Fruit fly (Drosophila melanogaster) whole organism, embryonic: ENCODE measurements around the gene asf1.

ENCODE experiments used
- BtbVII ChIP-seq: fragments of 200-800 bp; sonication (Bioruptor generic); optimal IDR thresholded peaks from 3 replicates; lab custom pipeline; 2017; ENCODE audit warnings: missing biosample characterization, mild to moderate bottlenecking, missing genetic modification characterization
- CG11723 ChIP-seq: fragments of 200-800 bp; sonication (Bioruptor generic); optimal IDR thresholded peaks from 2 replicates; lab custom pipeline; 2017; ENCODE audit warnings: missing biosample characterization, mild to moderate bottlenecking, missing genetic modification characterization
- CG12104 ChIP-seq: fragments of 200-800 bp; sonication (Bioruptor generic); optimal IDR thresholded peaks from 3 replicates; lab custom pipeline; 2016; ENCODE audit warnings: missing biosample characterization, missing genetic modification characterization
- CG1233 ChIP-seq: fragments of 200-800 bp; sonication (Bioruptor generic); optimal IDR thresholded peaks from 4 replicates; lab custom pipeline; 2018; ENCODE audit warnings: missing biosample characterization, mild to moderate bottlenecking, missing genetic modification characterization
- CG13775 ChIP-seq: fragments of 200-800 bp; sonication (Bioruptor generic); optimal IDR thresholded peaks from 3 replicates; lab custom pipeline; 2017; ENCODE audit warnings: missing biosample characterization, mild to moderate bottlenecking, missing genetic modification characterization
- CG14441 ChIP-seq: fragments of 200-800 bp; sonication (Bioruptor generic); IDR thresholded peaks from 2 replicates; pipeline ENCODE4 v1.3.6; 2022; ENCODE audit warnings: missing biosample characterization, missing genetic modification characterization
- CG14667 ChIP-seq: fragments of 200-800 bp; sonication (Bioruptor generic); IDR thresholded peaks from 2 replicates; pipeline ENCODE4 v1.3.6; 2022; ENCODE audit warnings: missing biosample characterization, missing genetic modification characterization
- CG14860 ChIP-seq: fragments of 200-800 bp; sonication (Bioruptor generic); IDR thresholded peaks from 3 replicates; pipeline ENCODE4 v1.3.6; 2022; ENCODE audit warnings: missing biosample characterization, missing genetic modification characterization; ENCODE audit not compliant: partially characterized antibody
- CG15601 ChIP-seq: fragments of 200-800 bp; sonication (Bioruptor generic); optimal IDR thresholded peaks from 3 replicates; lab custom pipeline; 2019; ENCODE audit warnings: missing biosample characterization, mild to moderate bottlenecking, missing genetic modification characterization, moderate library complexity
- CG1602 ChIP-seq: fragments of 200-800 bp; sonication (Bioruptor generic); optimal IDR thresholded peaks from 3 replicates; lab custom pipeline; 2016; ENCODE audit warnings: missing biosample characterization, missing genetic modification characterization
- CG16815 ChIP-seq: fragments of 200-800 bp; sonication (Bioruptor generic); optimal IDR thresholded peaks from 3 replicates; lab custom pipeline; 2017; ENCODE audit warnings: missing biosample characterization, mild to moderate bottlenecking, missing genetic modification characterization
- CG17385 ChIP-seq: fragments of 200-800 bp; sonication (Bioruptor generic); optimal IDR thresholded peaks from 3 replicates; lab custom pipeline; 2018; ENCODE audit warnings: missing biosample characterization, mild to moderate bottlenecking, missing genetic modification characterization
- CG18764 ChIP-seq: fragments of 200-800 bp; sonication (Bioruptor generic); optimal IDR thresholded peaks from 3 replicates; lab custom pipeline; 2016; ENCODE audit warnings: missing biosample characterization, missing genetic modification characterization
- CG30403 ChIP-seq: fragments of 200-800 bp; sonication (Bioruptor generic); optimal IDR thresholded peaks from 3 replicates; lab custom pipeline; 2016; ENCODE audit warnings: missing biosample characterization, missing genetic modification characterization
- CG30431 ChIP-seq: fragments of 200-800 bp; sonication (Bioruptor generic); optimal IDR thresholded peaks from 2 replicates; lab custom pipeline; 2017; ENCODE audit warnings: missing biosample characterization, missing genetic modification characterization
- CG3407 ChIP-seq: fragments of 200-800 bp; sonication (Bioruptor generic); optimal IDR thresholded peaks from 2 replicates; lab custom pipeline; 2018; ENCODE audit warnings: missing biosample characterization, mild to moderate bottlenecking, missing genetic modification characterization
- CG3838 ChIP-seq: fragments of 200-800 bp; sonication (Bioruptor generic); optimal IDR thresholded peaks from 3 replicates; lab custom pipeline; 2016; ENCODE audit warnings: missing biosample characterization, missing genetic modification characterization
- CG4404 ChIP-seq: fragments of 200-800 bp; sonication (Bioruptor generic); IDR thresholded peaks from 2 replicates; pipeline ENCODE4 v1.3.6; 2022; ENCODE audit warnings: missing biosample characterization, missing genetic modification characterization
- CG6689 ChIP-seq: fragments of 200-800 bp; sonication (Bioruptor generic); IDR thresholded peaks from 2 replicates; pipeline ENCODE4 v1.3.6; 2022; ENCODE audit warnings: missing biosample characterization, missing genetic modification characterization
- CG7372 ChIP-seq: fragments of 200-800 bp; sonication (Bioruptor generic); IDR thresholded peaks from 2 replicates; pipeline ENCODE4 v1.3.6; 2022; ENCODE audit warnings: missing biosample characterization, missing genetic modification characterization
- CG7839 ChIP-seq: fragments of 200-800 bp; sonication (Bioruptor generic); optimal IDR thresholded peaks from 3 replicates; lab custom pipeline; 2018; ENCODE audit warnings: missing biosample characterization, mild to moderate bottlenecking, missing genetic modification characterization, moderate library complexity
- Deaf1 ChIP-seq: fragments of 200-800 bp; optimal IDR thresholded peaks from 3 replicates; lab custom pipeline; 2019; ENCODE audit warnings: missing biosample characterization, mild to moderate bottlenecking, missing genetic modification characterization, moderate library complexity
- Dref ChIP-seq: fragments of 200-800 bp; sonication (Bioruptor generic); IDR thresholded peaks from 2 replicates; pipeline ENCODE4 v1.3.6; 2022; ENCODE audit warnings: missing biosample characterization, missing genetic modification characterization
- Fer1 ChIP-seq: fragments of 200-800 bp; sonication (Bioruptor generic); optimal IDR thresholded peaks from 2 replicates; lab custom pipeline; 2017; ENCODE audit warnings: missing biosample characterization, mild to moderate bottlenecking, missing genetic modification characterization
- Hr78 ChIP-seq, 2 experiments: fragments of 200-800 bp in 1 of 2; fragments of >200 bp in 1 of 2; sonication (Bioruptor generic) in 1 of 2; optimal IDR thresholded peaks; 2 replicates each; lab custom pipeline; 2017 to 2019; ENCODE audit warnings: missing biosample characterization in 2 of 2, missing genetic modification characterization in 2 of 2, mild to moderate bottlenecking in 1 of 2, moderate library complexity in 1 of 2
- MBD-R2 ChIP-seq: fragments of 200-800 bp; sonication (Bioruptor generic); IDR thresholded peaks from 2 replicates; pipeline ENCODE4 v1.3.6; 2022; ENCODE audit warnings: missing biosample characterization, missing genetic modification characterization
- Mes4 ChIP-seq: fragments of 200-800 bp; sonication (Bioruptor generic); optimal IDR thresholded peaks from 2 replicates; lab custom pipeline; 2016; ENCODE audit warnings: missing biosample characterization, missing genetic modification characterization
- Nf-YC ChIP-seq: fragments of 200-800 bp; optimal IDR thresholded peaks from 3 replicates; lab custom pipeline; 2019; ENCODE audit warnings: missing biosample characterization, mild to moderate bottlenecking, missing genetic modification characterization, moderate library complexity
- Opbp ChIP-seq: fragments of 200-800 bp; sonication (Bioruptor generic); IDR thresholded peaks from 3 replicates; pipeline ENCODE4 v1.3.6; 2022; ENCODE audit warnings: missing biosample characterization, missing genetic modification characterization; ENCODE audit not compliant: partially characterized antibody
- Ptx1 ChIP-seq: fragments of 200-800 bp; sonication (Bioruptor generic); IDR thresholded peaks from 2 replicates; pipeline ENCODE4 v1.3.6; 2022; ENCODE audit warnings: missing biosample characterization, missing genetic modification characterization
- az2 ChIP-seq: fragments of 200-800 bp; sonication (Bioruptor generic); optimal IDR thresholded peaks from 3 replicates; lab custom pipeline; 2016; ENCODE audit warnings: missing biosample characterization, missing genetic modification characterization
- bcd ChIP-seq: fragments of 200-800 bp; sonication (Bioruptor generic); optimal IDR thresholded peaks from 2 replicates; lab custom pipeline; 2017; ENCODE audit warnings: missing biosample characterization, mild to moderate bottlenecking, missing genetic modification characterization
- btn ChIP-seq: fragments of 200-800 bp; sonication (Bioruptor generic); optimal IDR thresholded peaks from 2 replicates; lab custom pipeline; 2016; ENCODE audit warnings: missing biosample characterization, missing genetic modification characterization
- cad ChIP-seq: fragments of >200 bp; optimal IDR thresholded peaks from 2 replicates; lab custom pipeline; 2017; ENCODE audit warnings: missing biosample characterization, missing genetic modification characterization
- crp ChIP-seq, 2 experiments: fragments of 200-800 bp; sonication (Bioruptor generic); optimal IDR thresholded peaks; 2 replicates in 1 of 2; 3 replicates in 1 of 2; lab custom pipeline; 2017; ENCODE audit warnings: missing biosample characterization in 2 of 2, missing genetic modification characterization in 2 of 2, mild to moderate bottlenecking in 1 of 2, moderate library complexity in 1 of 2
- dmrt99B ChIP-seq: fragments of 200-800 bp; sonication (Bioruptor generic); optimal IDR thresholded peaks from 2 replicates; lab custom pipeline; 2018; ENCODE audit warnings: missing biosample characterization, mild to moderate bottlenecking, missing genetic modification characterization, moderate library complexity
- gce ChIP-seq: fragments of 200-800 bp; sonication (Bioruptor generic); IDR thresholded peaks from 3 replicates; pipeline ENCODE4 v1.3.6; 2022; ENCODE audit warnings: missing biosample characterization, missing genetic modification characterization
- ind ChIP-seq: fragments of 200-800 bp; sonication (Bioruptor generic); optimal IDR thresholded peaks from 3 replicates; lab custom pipeline; 2016; ENCODE audit warnings: missing biosample characterization, missing genetic modification characterization
- kah ChIP-seq: fragments of 200-800 bp; sonication (Bioruptor generic); optimal IDR thresholded peaks from 2 replicates; lab custom pipeline; 2018; ENCODE audit warnings: missing biosample characterization, mild to moderate bottlenecking, missing genetic modification characterization
- pan ChIP-seq, 4 experiments: fragments of >200 bp in 3 of 4; fragments of 200-800 bp in 1 of 4; sonication (Bioruptor generic) in 1 of 4; optimal IDR thresholded peaks in 3 of 4; IDR thresholded peaks in 1 of 4; 2 replicates each; pipeline versions ENCODE4 v1.3.6 to Lab custom; 2017 to 2022; ENCODE audit warnings: missing biosample characterization in 2 of 4, missing genetic modification characterization in 2 of 4, mixed read lengths in 1 of 4
- pita ChIP-seq: fragments of 200-800 bp; sonication (Bioruptor generic); optimal IDR thresholded peaks from 2 replicates; lab custom pipeline; 2017; ENCODE audit warnings: missing biosample characterization, mild to moderate bottlenecking, missing genetic modification characterization
- prd ChIP-seq, 3 experiments: fragments of >200 bp in 2 of 3; fragments of 200-800 bp in 1 of 3; sonication (Bioruptor generic) in 1 of 3; optimal IDR thresholded peaks in 2 of 3; IDR thresholded peaks in 1 of 3; 2 replicates in 2 of 3; 3 replicates in 1 of 3; pipeline versions ENCODE4 v1.3.6 to Lab custom; 2017 to 2022; ENCODE audit warnings: missing biosample characterization in 1 of 3, missing genetic modification characterization in 1 of 3
- psq ChIP-seq: fragments of 200-800 bp; sonication (Bioruptor generic); optimal IDR thresholded peaks from 2 replicates; lab custom pipeline; 2017; ENCODE audit warnings: missing biosample characterization, missing genetic modification characterization
- rib ChIP-seq: fragments of 200-800 bp; sonication (Bioruptor generic); IDR thresholded peaks from 2 replicates; pipeline ENCODE4 v1.3.6; 2022; ENCODE audit warnings: missing biosample characterization, missing genetic modification characterization
- sc ChIP-seq, 3 experiments: fragments of >200 bp in 2 of 3; fragments of 200-800 bp in 1 of 3; sonication (Bioruptor generic) in 1 of 3; optimal IDR thresholded peaks; 2 replicates in 2 of 3; 3 replicates in 1 of 3; lab custom pipeline; 2017; ENCODE audit warnings: mild to moderate bottlenecking in 1 of 3, missing biosample characterization in 1 of 3, missing genetic modification characterization in 1 of 3, missing genetic modification reagents in 1 of 3
- stc ChIP-seq: fragments of 200-800 bp; sonication (Bioruptor generic); IDR thresholded peaks from 2 replicates; pipeline ENCODE4 v1.3.6; 2022; ENCODE audit warnings: missing biosample characterization, missing genetic modification characterization
- sug ChIP-seq: fragments of 200-800 bp; optimal IDR thresholded peaks from 2 replicates; lab custom pipeline; 2019; ENCODE audit warnings: missing biosample characterization, mild to moderate bottlenecking, missing genetic modification characterization, moderate library complexity
- zfh1 ChIP-seq: fragments of 200-800 bp; sonication (Bioruptor generic); IDR thresholded peaks from 3 replicates; pipeline ENCODE4 v1.3.6; 2022; ENCODE audit warnings: missing biosample characterization, missing genetic modification characterization

Gene asf1

dm6 chr3L:19634788-19635448, 16.2 kb downstream of the asf1 start (continued):
- TF ChIP-seq Ptx1 (peak; percentile 89), CG18764 (peak; percentile 61), stc (GFP tag; lab: Robert Waterston, UW) (peak; percentile 70), CG15601 (tag; lab: Kevin White, UChicago) (peak; percentile 52), sug (tag; lab: Kevin White, UChicago) (no peak), CG16815 (GFP tag; lab: Kevin White, UChicago) (peak; percentile 50), MBD-R2 (peak; percentile 26; the same call in 1 of the 2 replicates), CG1233 (GFP tag; lab: Kevin White, UChicago) (peak; percentile 73), CG4404 (GFP tag; lab: Robert Waterston, UW) (peak; percentile 40; the same call in 1 of the 2 replicates), ind (GFP tag; lab: Kevin White, UChicago) (peak; percentile 70), CG6689 (GFP tag; lab: Robert Waterston, UW) (peak; percentile 87), CG14860 (no peak), btn (no peak), crp (GFP tag; optimal IDR thresholded peaks at IDR 0.05; lab: Kevin White, UChicago) (no peak), CG12104 (GFP tag; lab: Kevin White, UChicago) (peak; percentile 61), gce (peak; percentile 33; the same call in 1 of the 3 replicates), bcd (GFP tag; lab: Kevin White, UChicago) (peak; percentile 66), CG3407 (no peak), CG30431 (GFP tag; lab: Kevin White, UChicago) (no peak), CG3838 (no peak), Opbp (GFP tag; lab: Robert Waterston, UW) (no peak), Nf-YC (tag; lab: Kevin White, UChicago) (peak; percentile 35), pan (optimal IDR thresholded peaks at IDR 0.05; lab: Kevin White, UChicago) (no peak), pan (GFP tag; optimal IDR thresholded peaks at IDR 0.05 in 1 of 2, IDR thresholded peaks at IDR 0.05 in 1 of 2) (peak in 1 of 2 experiments; percentile 73), CG17385 (peak; percentile 93), az2 (GFP tag; lab: Kevin White, UChicago) (peak; percentile 46), CG13775 (GFP tag; lab: Kevin White, UChicago) (peak; percentile 30), Dref (no peak), dmrt99B (tag; lab: Kevin White, UChicago) (peak; percentile 87), CG7839 (tag; lab: Kevin White, UChicago) (peak; percentile 91), zfh1 (GFP tag; lab: Robert Waterston, UW) (no peak), psq (peak; percentile 85), BtbVII (GFP tag; lab: Kevin White, UChicago) (peak; percentile 31), Deaf1 (tag; lab: Kevin White, UChicago) (peak; percentile 53), prd (optimal IDR thresholded peaks at IDR 0.05; lab: Kevin White, UChicago) (no peak), prd (GFP tag; IDR thresholded peaks at IDR 0.05; lab: Robert Waterston, UW) (peak; percentile 79), cad (GFP tag; lab: Kevin White, UChicago) (no peak), CG14667 (peak; percentile 71), CG14441 (no peak; the same call in 1 of the 2 replicates), sc (optimal IDR thresholded peaks at IDR 0.05; lab: Kevin White, UChicago) (no peak), sc (GFP tag; optimal IDR thresholded peaks at IDR 0.05; lab: Kevin White, UChicago) (no peak), CG30403 (GFP tag; lab: Kevin White, UChicago) (peak; percentile 78), Mes4 (GFP tag; lab: Kevin White, UChicago) (no peak), Hr78 (GFP tag; optimal IDR thresholded peaks at IDR 0.05; lab: Kevin White, UChicago) (peak in 1 of 2 experiments; percentile 5), CG7372 (peak; percentile 72), CG1602 (peak; percentile 47), pita (GFP tag; lab: Kevin White, UChicago) (no peak), rib (GFP tag; lab: Robert Waterston, UW) (no peak), Fer1 (peak; percentile 57), CG11723 (no peak), kah (GFP tag; lab: Kevin White, UChicago) (no peak)
